Worm (Caenorhabditis elegans) whole organism, L1 larva: Measurements from ENCODE around the gene D1086.12.

ENCODE experiments used
- aly-2 ChIP-seq: fragments of 150-350 bp; optimal IDR thresholded peaks from 2 replicates; lab custom pipeline; 2014; ENCODE audit warnings: missing biosample characterization, missing genetic modification characterization
- ama-1 ChIP-seq: fragments of 150-350 bp; optimal IDR thresholded peaks from 2 replicates; lab custom pipeline; 2014
- ceh-82 ChIP-seq, 3 experiments: fragments of 150-350 bp in 1 of 3; sonication (generic microtip) in 2 of 3; optimal IDR thresholded peaks; 2 replicates each; lab custom pipeline; 2014 to 2017; ENCODE audit warnings: missing biosample characterization in 3 of 3, missing genetic modification characterization in 3 of 3
- ces-1 ChIP-seq: fragments of 150-350 bp; optimal IDR thresholded peaks from 2 replicates; lab custom pipeline; 2014; ENCODE audit warnings: missing biosample characterization, missing genetic modification reagents, missing genetic modification characterization
- dpl-1 ChIP-seq, 3 experiments: fragments of 150-350 bp in 2 of 3; sonication (generic microtip) in 1 of 3; optimal IDR thresholded peaks; 2 replicates each; lab custom pipeline; 2014 to 2017; ENCODE audit warnings: missing biosample characterization in 3 of 3, missing genetic modification characterization in 3 of 3, missing genetic modification reagents in 3 of 3
- efl-1 ChIP-seq, 4 experiments: fragments of 150-350 bp; optimal IDR thresholded peaks in 3 of 4; peaks in 1 of 4; 1 replicate in 1 of 4; 2 replicates in 3 of 4; lab custom pipeline; 2014; ENCODE audit warnings: missing biosample characterization in 2 of 4, missing genetic modification characterization in 2 of 4, missing genetic modification reagents in 2 of 4
- lsy-2 ChIP-seq, 2 experiments: fragments of 150-350 bp; optimal IDR thresholded peaks; 2 replicates each; lab custom pipeline; 2014; ENCODE audit warnings: missing biosample characterization in 2 of 2, missing genetic modification characterization in 2 of 2
- nhr-77 ChIP-seq: fragments of 150-350 bp; optimal IDR thresholded peaks from 2 replicates; lab custom pipeline; 2014; ENCODE audit warnings: missing biosample characterization, missing genetic modification characterization
- nhr-90 ChIP-seq: sonication (generic microtip); optimal IDR thresholded peaks from 2 replicates; lab custom pipeline; 2016; ENCODE audit warnings: mild to moderate bottlenecking, missing genetic modification characterization, missing compliant biosample characterization; ENCODE audit not compliant: poor library complexity
- skn-1 ChIP-seq: fragments of 150-350 bp; optimal IDR thresholded peaks from 2 replicates; lab custom pipeline; 2014; ENCODE audit warnings: missing biosample characterization, missing genetic modification characterization
- sptf-1 ChIP-seq: fragments of 150-350 bp; optimal IDR thresholded peaks from 2 replicates; lab custom pipeline; 2014; ENCODE audit warnings: missing biosample characterization, missing genetic modification characterization
- tbx-2 ChIP-seq: sonication (generic microtip); optimal IDR thresholded peaks from 2 replicates; lab custom pipeline; 2016; ENCODE audit warnings: missing genetic modification characterization, missing compliant biosample characterization
- unc-62 ChIP-seq: fragments of 150-350 bp; optimal IDR thresholded peaks from 2 replicates; lab custom pipeline; 2014; ENCODE audit warnings: missing biosample characterization, missing genetic modification reagents, missing genetic modification characterization
- ztf-11 ChIP-seq, 2 experiments: sonication (generic microtip); optimal IDR thresholded peaks; 2 replicates each; lab custom pipeline; 2016 to 2017; ENCODE audit warnings: missing genetic modification characterization in 2 of 2, missing biosample characterization in 1 of 2, missing compliant biosample characterization in 1 of 2

DNA sequence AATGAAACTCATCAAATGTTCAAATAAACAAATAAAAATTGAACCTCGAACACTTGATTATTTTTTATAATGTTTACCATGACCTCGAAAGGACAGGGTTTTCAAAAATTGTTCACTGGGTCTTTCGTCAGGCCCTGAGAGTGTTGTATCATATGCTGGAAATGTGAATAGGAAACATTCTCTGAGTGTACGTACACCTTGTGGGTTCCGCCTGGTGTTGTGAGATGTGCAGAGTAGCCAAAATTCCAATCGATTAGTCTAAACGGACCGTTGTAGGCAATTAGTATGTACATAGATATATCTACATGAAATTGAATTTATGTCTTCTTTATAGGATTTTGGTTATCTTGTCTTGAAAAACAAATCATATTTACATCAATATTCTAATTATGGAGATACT lies 6.4 kb upstream of the D1086.12 start:
- no peak for TF ChIP-seq sptf-1 (tag; lab: Kevin White, UChicago)
- TF ChIP-seq ama-1 (lab: Kevin White, UChicago): no peak
- no peak for TF ChIP-seq aly-2 (tag; lab: Kevin White, UChicago)
- no peak for TF ChIP-seq dpl-1 (GFP tag; optimal IDR thresholded peaks at IDR 0.05; lab: Kevin White, UChicago)
- TF ChIP-seq ztf-11 (tag; optimal IDR thresholded peaks at IDR 0.05; lab: Kevin White, UChicago): no peak
- no peak for TF ChIP-seq nhr-77 (tag; lab: Kevin White, UChicago)
- no peak for TF ChIP-seq nhr-90 (tag; lab: Kevin White, UChicago)
- no peak for TF ChIP-seq skn-1 (tag; lab: Kevin White, UChicago)
- no peak for TF ChIP-seq tbx-2 (tag; lab: Kevin White, UChicago)
- no peak for TF ChIP-seq unc-62 (GFP tag; lab: Kevin White, UChicago)
- no peak for TF ChIP-seq ces-1
- TF ChIP-seq lsy-2 (tag; optimal IDR thresholded peaks at IDR 0.05; lab: Kevin White, UChicago): no peak
- no peak for TF ChIP-seq ceh-82 (tag; optimal IDR thresholded peaks at IDR 0.05; lab: Kevin White, UChicago)
- no peak for TF ChIP-seq efl-1 (optimal IDR thresholded peaks at IDR 0.05; lab: Kevin White, UChicago)
- TF ChIP-seq efl-1 (GFP tag; optimal IDR thresholded peaks at IDR 0.05 in 1 of 2; lab: Kevin White, UChicago): no peak
